Fruit fly (Drosophila melanogaster) whole organism, embryonic: ENCODE measurements around the gene CycG.

Source experiments
- Blimp-1 ChIP-seq: fragments of 200-800 bp; sonication (Bioruptor generic); optimal IDR thresholded peaks from 3 replicates; lab custom pipeline; 2018; ENCODE audit warnings: missing biosample characterization, missing genetic modification characterization, mild to moderate bottlenecking, moderate library complexity, missing genetic modification reagents
- CG10321 ChIP-seq: fragments of 200-800 bp; sonication (Bioruptor generic); IDR thresholded peaks from 2 replicates; pipeline ENCODE4 v1.3.6; 2022; ENCODE audit warnings: missing biosample characterization, missing genetic modification characterization
- CG11093 ChIP-seq: fragments of 200-800 bp; sonication (Bioruptor generic); IDR thresholded peaks from 3 replicates; pipeline ENCODE4 v1.3.6; 2022; ENCODE audit warnings: missing biosample characterization, missing genetic modification characterization
- CG12299 ChIP-seq: fragments of 200-800 bp; sonication (Bioruptor generic); optimal IDR thresholded peaks from 2 replicates; lab custom pipeline; 2018; ENCODE audit warnings: missing biosample characterization, mild to moderate bottlenecking, missing genetic modification characterization
- CG13296 ChIP-seq: fragments of 200-800 bp; sonication (Bioruptor generic); optimal IDR thresholded peaks from 3 replicates; lab custom pipeline; 2018; ENCODE audit warnings: missing biosample characterization, mild to moderate bottlenecking, missing genetic modification characterization
- CG13424 ChIP-seq: fragments of 200-800 bp; sonication (Bioruptor generic); optimal IDR thresholded peaks from 2 replicates; lab custom pipeline; 2019; ENCODE audit warnings: missing biosample characterization, mild to moderate bottlenecking, missing genetic modification characterization, moderate library complexity
- CG1603 ChIP-seq: fragments of 200-800 bp; sonication (Bioruptor generic); optimal IDR thresholded peaks from 2 replicates; lab custom pipeline; 2019; ENCODE audit warnings: missing biosample characterization, mild to moderate bottlenecking, missing genetic modification characterization, moderate library complexity
- CG18764 ChIP-seq: fragments of 200-800 bp; sonication (Bioruptor generic); optimal IDR thresholded peaks from 3 replicates; lab custom pipeline; 2016; ENCODE audit warnings: missing biosample characterization, missing genetic modification characterization
- CG2120 ChIP-seq: fragments of 200-800 bp; sonication (Bioruptor generic); optimal IDR thresholded peaks from 3 replicates; lab custom pipeline; 2016; ENCODE audit warnings: missing biosample characterization, missing genetic modification characterization
- CG2129 ChIP-seq: fragments of 200-800 bp; sonication (Bioruptor generic); IDR thresholded peaks from 2 replicates; pipeline ENCODE4 v1.3.6; 2022; ENCODE audit warnings: missing biosample characterization, missing genetic modification characterization; ENCODE audit not compliant: partially characterized antibody
- CG32772 ChIP-seq: fragments of 200-800 bp; sonication (Bioruptor generic); IDR thresholded peaks from 2 replicates; pipeline ENCODE4 v1.3.6; 2022; ENCODE audit warnings: missing biosample characterization, missing genetic modification characterization
- CG34224 ChIP-seq: fragments of 200-800 bp; sonication (Bioruptor generic); IDR thresholded peaks from 3 replicates; pipeline ENCODE4 v1.3.6; 2022; ENCODE audit warnings: missing biosample characterization, missing genetic modification characterization; ENCODE audit not compliant: partially characterized antibody
- CG42726 ChIP-seq: fragments of 200-800 bp; sonication (Bioruptor generic); IDR thresholded peaks from 2 replicates; pipeline ENCODE4 v1.3.6; 2022; ENCODE audit warnings: missing biosample characterization, missing genetic modification characterization; ENCODE audit not compliant: partially characterized antibody
- CG5180 ChIP-seq: fragments of 200-800 bp; sonication (Bioruptor generic); optimal IDR thresholded peaks from 3 replicates; lab custom pipeline; 2017; ENCODE audit warnings: missing biosample characterization, missing genetic modification characterization, mild to moderate bottlenecking, moderate library complexity, missing genetic modification reagents
- CG6175 ChIP-seq: fragments of 200-800 bp; sonication (Bioruptor generic); IDR thresholded peaks from 3 replicates; pipeline ENCODE4 v1.3.6; 2022; ENCODE audit warnings: missing biosample characterization, missing genetic modification characterization
- CG6683 ChIP-seq: fragments of 200-800 bp; sonication (Bioruptor generic); optimal IDR thresholded peaks from 2 replicates; lab custom pipeline; 2017; ENCODE audit warnings: missing biosample characterization, mild to moderate bottlenecking, missing genetic modification characterization, missing genetic modification reagents
- CG6813 ChIP-seq: fragments of 200-800 bp; sonication (Bioruptor generic); optimal IDR thresholded peaks from 2 replicates; lab custom pipeline; 2017; ENCODE audit warnings: missing biosample characterization, missing genetic modification characterization, mild to moderate bottlenecking, moderate library complexity, missing genetic modification reagents
- CG7786 ChIP-seq: fragments of 200-800 bp; sonication (Bioruptor generic); optimal IDR thresholded peaks from 2 replicates; lab custom pipeline; 2016; ENCODE audit warnings: missing biosample characterization, missing genetic modification characterization
- CG7839 ChIP-seq: fragments of 200-800 bp; sonication (Bioruptor generic); optimal IDR thresholded peaks from 3 replicates; lab custom pipeline; 2018; ENCODE audit warnings: missing biosample characterization, mild to moderate bottlenecking, missing genetic modification characterization, moderate library complexity
- CG8388 ChIP-seq: fragments of 200-800 bp; sonication (Bioruptor generic); optimal IDR thresholded peaks from 2 replicates; lab custom pipeline; 2019; ENCODE audit warnings: missing biosample characterization, mild to moderate bottlenecking, missing genetic modification characterization, moderate library complexity
- CG9215 ChIP-seq: fragments of 200-800 bp; sonication (Bioruptor generic); IDR thresholded peaks from 2 replicates; pipeline ENCODE4 v1.3.6; 2022; ENCODE audit warnings: missing biosample characterization, missing genetic modification characterization
- Dp ChIP-seq: fragments of 200-800 bp; sonication (Bioruptor generic); optimal IDR thresholded peaks from 2 replicates; lab custom pipeline; 2018; ENCODE audit warnings: missing biosample characterization, mild to moderate bottlenecking, missing genetic modification characterization, moderate library complexity
- Dref ChIP-seq: fragments of 200-800 bp; sonication (Bioruptor generic); IDR thresholded peaks from 2 replicates; pipeline ENCODE4 v1.3.6; 2022; ENCODE audit warnings: missing biosample characterization, missing genetic modification characterization
- Fer3 ChIP-seq: fragments of 200-800 bp; sonication (Bioruptor generic); optimal IDR thresholded peaks from 2 replicates; lab custom pipeline; 2018; ENCODE audit warnings: missing biosample characterization, mild to moderate bottlenecking, missing genetic modification characterization, moderate library complexity
- HLH3B ChIP-seq: fragments of 200-800 bp; sonication (Bioruptor generic); IDR thresholded peaks from 2 replicates; pipeline ENCODE4 v1.3.6; 2022; ENCODE audit warnings: missing biosample characterization, missing genetic modification characterization
- HmgD ChIP-seq: fragments of 200-800 bp; sonication (Bioruptor generic); optimal IDR thresholded peaks from 3 replicates; lab custom pipeline; 2016; ENCODE audit warnings: missing biosample characterization, missing genetic modification characterization
- Meics ChIP-seq: fragments of 200-800 bp; sonication (Bioruptor generic); optimal IDR thresholded peaks from 2 replicates; lab custom pipeline; 2017; ENCODE audit warnings: missing biosample characterization, mild to moderate bottlenecking, missing genetic modification characterization
- Opbp ChIP-seq: fragments of 200-800 bp; sonication (Bioruptor generic); IDR thresholded peaks from 3 replicates; pipeline ENCODE4 v1.3.6; 2022; ENCODE audit warnings: missing biosample characterization, missing genetic modification characterization; ENCODE audit not compliant: partially characterized antibody
- Rfx ChIP-seq: fragments of 200-800 bp; sonication (Bioruptor generic); IDR thresholded peaks from 2 replicates; pipeline ENCODE4 v1.3.6; 2022; ENCODE audit warnings: missing biosample characterization, missing genetic modification characterization
- Scr ChIP-seq: fragments of 200-800 bp; sonication (Bioruptor generic); IDR thresholded peaks from 2 replicates; pipeline ENCODE4 v1.3.6; 2022; ENCODE audit warnings: missing biosample characterization, missing genetic modification characterization; ENCODE audit not compliant: partially characterized antibody
- Sin3A ChIP-seq: fragments of >200 bp; optimal IDR thresholded peaks from 2 replicates; lab custom pipeline; 2018
- Sox100B ChIP-seq: fragments of 200-800 bp; sonication (Bioruptor generic); optimal IDR thresholded peaks from 3 replicates; lab custom pipeline; 2018; ENCODE audit warnings: missing biosample characterization, mild to moderate bottlenecking, missing genetic modification characterization
- Ssrp ChIP-seq: fragments of 200-800 bp; sonication (Bioruptor generic); optimal IDR thresholded peaks from 2 replicates; lab custom pipeline; 2018; ENCODE audit warnings: missing biosample characterization, mild to moderate bottlenecking, missing genetic modification characterization, moderate library complexity
- Taf1 ChIP-seq: fragments of 200-800 bp; sonication (Bioruptor generic); IDR thresholded peaks from 2 replicates; pipeline ENCODE4 v1.3.6; 2022; ENCODE audit warnings: missing biosample characterization, missing genetic modification characterization
- YL-1 ChIP-seq: fragments of 200-800 bp; sonication (Bioruptor generic); optimal IDR thresholded peaks from 3 replicates; lab custom pipeline; 2017; ENCODE audit warnings: missing biosample characterization, mild to moderate bottlenecking, missing genetic modification characterization
- amos ChIP-seq: fragments of 200-800 bp; sonication (Bioruptor generic); IDR thresholded peaks from 2 replicates; pipeline ENCODE4 v1.3.6; 2022; ENCODE audit warnings: missing biosample characterization, missing genetic modification characterization; ENCODE audit not compliant: partially characterized antibody
- ara ChIP-seq: fragments of 200-800 bp; sonication (Bioruptor generic); IDR thresholded peaks from 2 replicates; pipeline ENCODE4 v1.3.6; 2022; ENCODE audit warnings: missing biosample characterization, missing genetic modification characterization
- corto ChIP-seq: fragments of 200-800 bp; sonication (Bioruptor generic); optimal IDR thresholded peaks from 2 replicates; lab custom pipeline; 2016; ENCODE audit warnings: missing biosample characterization, mild to moderate bottlenecking, missing genetic modification characterization, moderate library complexity
- grn ChIP-seq: fragments of 200-800 bp; sonication (Bioruptor generic); optimal IDR thresholded peaks from 3 replicates; lab custom pipeline; 2017; ENCODE audit warnings: missing biosample characterization, missing genetic modification characterization
- hkb ChIP-seq, 2 experiments: fragments of 200-800 bp in 1 of 2; fragments of >200 bp in 1 of 2; sonication (Bioruptor generic) in 1 of 2; IDR thresholded peaks in 1 of 2; optimal IDR thresholded peaks in 1 of 2; 2 replicates each; pipeline versions ENCODE4 v1.3.6 to Lab custom; 2017 to 2022; ENCODE audit warnings: missing biosample characterization in 1 of 2, missing genetic modification characterization in 1 of 2
- insv ChIP-seq, 2 experiments: fragments of 200-800 bp; sonication (Bioruptor generic); optimal IDR thresholded peaks; 3 replicates each; lab custom pipeline; 2016 to 2018; ENCODE audit warnings: missing biosample characterization in 2 of 2, missing genetic modification characterization in 2 of 2
- lmd ChIP-seq: fragments of 200-800 bp; sonication (Bioruptor generic); IDR thresholded peaks from 2 replicates; pipeline ENCODE4 v1.3.6; 2022; ENCODE audit warnings: missing biosample characterization, missing genetic modification characterization
- mam ChIP-seq: fragments of 200-800 bp; sonication (Bioruptor generic); optimal IDR thresholded peaks from 3 replicates; lab custom pipeline; 2016; ENCODE audit warnings: missing biosample characterization, missing genetic modification characterization
- nmo ChIP-seq: fragments of 200-800 bp; sonication (Bioruptor generic); optimal IDR thresholded peaks from 2 replicates; lab custom pipeline; 2018; ENCODE audit warnings: missing biosample characterization, mild to moderate bottlenecking, missing genetic modification characterization, moderate library complexity
- p53 ChIP-seq: fragments of 200-800 bp; sonication (Bioruptor generic); optimal IDR thresholded peaks from 2 replicates; lab custom pipeline; 2016; ENCODE audit warnings: missing biosample characterization, missing genetic modification characterization
- ro ChIP-seq: fragments of 200-800 bp; sonication (Bioruptor generic); IDR thresholded peaks from 2 replicates; pipeline ENCODE4 v1.3.6; 2022; ENCODE audit warnings: missing biosample characterization, missing genetic modification characterization
- row ChIP-seq: fragments of 200-800 bp; sonication (Bioruptor generic); IDR thresholded peaks from 3 replicates; pipeline ENCODE4 v1.3.6; 2022; ENCODE audit warnings: missing biosample characterization, missing genetic modification characterization
- salm ChIP-seq: fragments of 200-800 bp; sonication (Bioruptor generic); optimal IDR thresholded peaks from 2 replicates; lab custom pipeline; 2018; ENCODE audit warnings: missing biosample characterization, mild to moderate bottlenecking, missing genetic modification characterization
- tap ChIP-seq: fragments of 200-800 bp; optimal IDR thresholded peaks from 3 replicates; lab custom pipeline; 2019; ENCODE audit warnings: missing biosample characterization, mild to moderate bottlenecking, missing genetic modification characterization, moderate library complexity
- z ChIP-seq: fragments of 200-800 bp; sonication (Bioruptor generic); IDR thresholded peaks from 3 replicates; pipeline ENCODE4 v1.3.6; 2022; ENCODE audit warnings: missing biosample characterization, missing genetic modification characterization

The CycG gene

DNA sequence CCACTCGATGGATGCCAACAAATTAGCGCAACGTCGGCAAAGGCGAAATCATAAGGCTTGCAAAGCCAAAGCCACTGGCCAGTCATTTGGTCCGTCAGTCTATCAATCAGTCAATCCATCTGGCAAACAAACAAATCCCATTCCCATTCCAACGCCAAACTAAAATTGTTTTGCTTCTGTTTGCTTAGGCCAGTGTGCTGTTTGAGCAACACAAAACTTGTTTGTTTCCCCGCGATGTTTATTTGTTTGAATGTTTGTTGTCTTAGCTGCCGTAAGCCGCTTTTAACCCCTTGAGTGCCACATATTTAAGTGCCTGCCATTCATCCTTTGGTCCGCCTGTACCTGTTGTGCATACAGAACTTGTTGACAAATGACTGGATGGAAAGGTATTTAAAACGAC, 61.6 kb downstream of the CycG start (continued):
- TF ChIP-seq CG42726 (GFP tag; lab: Robert Waterston, UW) (no peak), CG10321 (GFP tag; lab: Robert Waterston, UW) (no peak), Fer3 (no peak), ro (GFP tag; lab: Robert Waterston, UW) (no peak), Ssrp (tag; lab: Kevin White, UChicago) (no peak), mam (GFP tag; lab: Kevin White, UChicago) (no peak), CG12299 (tag; lab: Kevin White, UChicago) (peak; percentile 16), z (GFP tag; lab: Robert Waterston, UW) (peak; percentile 68; the same call in 2 of the 3 replicates), CG34224 (GFP tag; lab: Robert Waterston, UW) (no peak), insv (GFP tag; optimal IDR thresholded peaks at IDR 0.05; lab: Kevin White, UChicago) (peak in 1 of 2 experiments; percentile 29), YL-1 (GFP tag; lab: Kevin White, UChicago) (peak; percentile 68), Taf1 (GFP tag; lab: Robert Waterston, UW) (no peak), CG6813 (GFP tag; lab: Kevin White, UChicago) (peak; percentile 92), CG6175 (GFP tag; lab: Robert Waterston, UW) (no peak), HLH3B (GFP tag; lab: Robert Waterston, UW) (no peak; the same call in 1 of the 2 replicates), amos (GFP tag; lab: Robert Waterston, UW) (no peak), CG32772 (no peak), CG5180 (GFP tag; lab: Kevin White, UChicago) (peak; percentile 53), CG9215 (GFP tag; lab: Robert Waterston, UW) (no peak), Rfx (GFP tag; lab: Robert Waterston, UW) (no peak), lmd (GFP tag; lab: Robert Waterston, UW) (no peak), salm (tag; lab: Kevin White, UChicago) (peak; percentile 27), Dref (GFP tag; lab: Robert Waterston, UW) (no peak), nmo (GFP tag; lab: Kevin White, UChicago) (no peak), corto (GFP tag; lab: Kevin White, UChicago) (no peak), CG7786 (GFP tag; lab: Kevin White, UChicago) (peak; percentile 8), CG13296 (no peak), CG2120 (GFP tag; lab: Kevin White, UChicago) (no peak), p53 (GFP tag; lab: Kevin White, UChicago) (no peak), Meics (no peak), CG2129 (GFP tag; lab: Robert Waterston, UW) (no peak), Blimp-1 (GFP tag; lab: Kevin White, UChicago) (peak; percentile 62), row (no peak), CG11093 (GFP tag; lab: Robert Waterston, UW) (no peak), Sox100B (GFP tag; lab: Kevin White, UChicago) (peak; percentile 66), CG8388 (peak; percentile 44), CG7839 (tag; lab: Kevin White, UChicago) (peak; percentile 15), Dp (GFP tag; lab: Kevin White, UChicago) (no peak), Scr (GFP tag; lab: Robert Waterston, UW) (no peak), ara (GFP tag; lab: Robert Waterston, UW) (peak; percentile 89), hkb (optimal IDR thresholded peaks at IDR 0.05; lab: Kevin White, UChicago) (no peak), hkb (GFP tag; IDR thresholded peaks at IDR 0.05; lab: Robert Waterston, UW) (peak; percentile 32; the same call in 1 of the 2 replicates), Sin3A (lab: Kevin White, UChicago) (no peak), grn (peak; percentile 59), HmgD (GFP tag; lab: Kevin White, UChicago) (no peak), Opbp (GFP tag; lab: Robert Waterston, UW) (no peak), CG18764 (GFP tag; lab: Kevin White, UChicago) (peak; percentile 52), tap (no peak), CG1603 (peak; percentile 87), CG6683 (GFP tag; lab: Kevin White, UChicago) (no peak), CG13424 (tag; lab: Kevin White, UChicago) (peak; percentile 34)
